Worm (Caenorhabditis elegans) whole organism, L1 larva: ENCODE data around the gene der-2.
A peak's percentile ranks its signal among the peaks of the same experiment; 100 is the strongest.

Source experiments
- F16B12.6 ChIP-seq: fragments of 150-350 bp; optimal IDR thresholded peaks from 2 replicates; lab custom pipeline; 2014; ENCODE audit warnings: missing biosample characterization, missing genetic modification characterization
- Y116A8C.19 ChIP-seq: sonication (generic microtip); optimal IDR thresholded peaks from 2 replicates; lab custom pipeline; 2016; ENCODE audit warnings: missing compliant biosample characterization, missing genetic modification characterization, borderline replicate concordance
- aha-1 ChIP-seq: fragments of 150-350 bp; optimal IDR thresholded peaks from 2 replicates; lab custom pipeline; 2014; ENCODE audit warnings: missing biosample characterization, missing genetic modification characterization
- alr-1 ChIP-seq: fragments of 200-800 bp; sonication (Bioruptor generic); optimal IDR thresholded peaks from 2 replicates; lab custom pipeline; 2018; ENCODE audit warnings: borderline replicate concordance, mild to moderate bottlenecking, missing genetic modification characterization, missing compliant biosample characterization
- aly-2 ChIP-seq: fragments of 150-350 bp; optimal IDR thresholded peaks from 2 replicates; lab custom pipeline; 2014; ENCODE audit warnings: missing biosample characterization, missing genetic modification characterization
- ama-1 ChIP-seq: fragments of 150-350 bp; optimal IDR thresholded peaks from 2 replicates; lab custom pipeline; 2014
- ceh-63 ChIP-seq: fragments of 200-800 bp; sonication (Bioruptor generic); optimal IDR thresholded peaks from 2 replicates; lab custom pipeline; 2018; ENCODE audit warnings: mild to moderate bottlenecking, missing genetic modification characterization, missing compliant biosample characterization
- ceh-8 ChIP-seq: fragments of 200-800 bp; sonication (Bioruptor generic); optimal IDR thresholded peaks from 2 replicates; lab custom pipeline; 2018; ENCODE audit warnings: mild to moderate bottlenecking, missing genetic modification characterization, moderate library complexity, missing compliant biosample characterization
- ceh-88 ChIP-seq: fragments of 200-800 bp; sonication (Bioruptor generic); IDR thresholded peaks from 2 replicates; pipeline ENCODE4 v1.3.6; 2022; ENCODE audit warnings: missing genetic modification characterization, missing compliant biosample characterization
- ces-1 ChIP-seq: fragments of 150-350 bp; optimal IDR thresholded peaks from 2 replicates; lab custom pipeline; 2014; ENCODE audit warnings: missing biosample characterization, missing genetic modification reagents, missing genetic modification characterization
- dpl-1 ChIP-seq, 3 experiments: fragments of 150-350 bp in 2 of 3; sonication (generic microtip) in 1 of 3; optimal IDR thresholded peaks; 2 replicates each; lab custom pipeline; 2014 to 2017; ENCODE audit warnings: missing biosample characterization in 3 of 3, missing genetic modification characterization in 3 of 3, missing genetic modification reagents in 3 of 3
- dsc-1 ChIP-seq: sonication (generic microtip); optimal IDR thresholded peaks from 2 replicates; lab custom pipeline; 2016; ENCODE audit warnings: mild to moderate bottlenecking, missing genetic modification characterization, missing compliant biosample characterization
- efl-1 ChIP-seq, 4 experiments: fragments of 150-350 bp; optimal IDR thresholded peaks in 3 of 4; peaks in 1 of 4; 1 replicate in 1 of 4; 2 replicates in 3 of 4; lab custom pipeline; 2014; ENCODE audit warnings: missing biosample characterization in 2 of 4, missing genetic modification characterization in 2 of 4, missing genetic modification reagents in 2 of 4
- efl-3 ChIP-seq: fragments of 200-800 bp; sonication (Bioruptor generic); optimal IDR thresholded peaks from 2 replicates; lab custom pipeline; 2018; ENCODE audit warnings: mild to moderate bottlenecking, missing genetic modification characterization, missing compliant biosample characterization
- egl-13 ChIP-seq: sonication (generic microtip); optimal IDR thresholded peaks from 2 replicates; lab custom pipeline; 2016; ENCODE audit warnings: missing genotype, missing genetic modification reagents, missing genetic modification characterization, missing compliant biosample characterization
- elt-2 ChIP-seq: sonication (generic microtip); optimal IDR thresholded peaks from 2 replicates; lab custom pipeline; 2016; ENCODE audit warnings: missing genetic modification characterization, mild to moderate bottlenecking, inconsistent platforms, missing compliant biosample characterization, missing genetic modification reagents
- elt-3 ChIP-seq, 6 experiments: fragments of 150-350 bp in 1 of 6; sonication (generic microtip); optimal IDR thresholded peaks; 2 replicates each; lab custom pipeline; 2017 to 2018; ENCODE audit warnings: missing biosample characterization in 6 of 6, missing genetic modification characterization in 6 of 6, inconsistent platforms in 1 of 6
- ets-5 ChIP-seq: fragments of 200-800 bp; sonication (Bioruptor generic); IDR thresholded peaks from 2 replicates; pipeline ENCODE4 v1.3.6; 2022; ENCODE audit warnings: missing genetic modification characterization, missing compliant biosample characterization
- fkh-10 ChIP-seq: sonication (generic microtip); optimal IDR thresholded peaks from 2 replicates; lab custom pipeline; 2017; ENCODE audit warnings: missing biosample characterization, missing genetic modification reagents, missing genetic modification characterization
- fkh-8 ChIP-seq: sonication (generic microtip); optimal IDR thresholded peaks from 2 replicates; lab custom pipeline; 2016; ENCODE audit warnings: mild to moderate bottlenecking, missing genetic modification characterization, missing compliant biosample characterization
- fos-1 ChIP-seq: fragments of 150-350 bp; optimal IDR thresholded peaks from 2 replicates; lab custom pipeline; 2014; ENCODE audit warnings: missing biosample characterization, missing genetic modification characterization
- grh-1 ChIP-seq: fragments of 200-800 bp; sonication (Bioruptor generic); IDR thresholded peaks from 2 replicates; pipeline ENCODE4 v1.3.6; 2022; ENCODE audit warnings: missing genetic modification reagents, missing genetic modification characterization, missing compliant biosample characterization
- hlh-17 ChIP-seq: fragments of 200-800 bp; sonication (Bioruptor generic); optimal IDR thresholded peaks from 2 replicates; lab custom pipeline; 2018; ENCODE audit warnings: missing genetic modification characterization, mild to moderate bottlenecking, missing compliant biosample characterization, moderate library complexity, borderline replicate concordance
- hlh-4 ChIP-seq: sonication (generic microtip); optimal IDR thresholded peaks from 2 replicates; lab custom pipeline; 2016; ENCODE audit warnings: mild to moderate bottlenecking, missing genetic modification characterization, missing compliant biosample characterization
- hpl-2 ChIP-seq: fragments of 150-350 bp; optimal IDR thresholded peaks from 2 replicates; lab custom pipeline; 2014; ENCODE audit warnings: missing biosample characterization, missing genetic modification reagents, missing genetic modification characterization
- isw-1 ChIP-seq: fragments of 200-800 bp; sonication (Bioruptor generic); IDR thresholded peaks from 2 replicates; pipeline ENCODE4 v1.3.6; 2022; ENCODE audit warnings: missing genetic modification characterization, missing compliant biosample characterization
- lin-14 ChIP-seq: fragments of 200-800 bp; sonication (Bioruptor generic); optimal IDR thresholded peaks from 2 replicates; lab custom pipeline; 2018; ENCODE audit warnings: mild to moderate bottlenecking, missing genetic modification characterization, moderate library complexity, missing compliant biosample characterization
- lin-39 ChIP-seq: fragments of 150-350 bp; optimal IDR thresholded peaks from 2 replicates; lab custom pipeline; 2014; ENCODE audit warnings: missing biosample characterization, missing genetic modification reagents, missing genetic modification characterization
- mef-2 ChIP-seq: fragments of 150-350 bp; optimal IDR thresholded peaks from 2 replicates; lab custom pipeline; 2014; ENCODE audit warnings: missing biosample characterization, missing genetic modification characterization
- nhr-11 ChIP-seq: fragments of 150-350 bp; optimal IDR thresholded peaks from 2 replicates; lab custom pipeline; 2014; ENCODE audit warnings: missing biosample characterization, missing genetic modification characterization
- nhr-12 ChIP-seq: sonication (generic microtip); optimal IDR thresholded peaks from 2 replicates; lab custom pipeline; 2017; ENCODE audit warnings: missing biosample characterization, missing genetic modification characterization
- nhr-20 ChIP-seq: sonication (generic microtip); optimal IDR thresholded peaks from 2 replicates; lab custom pipeline; 2016; ENCODE audit warnings: mild to moderate bottlenecking, missing genetic modification characterization, missing compliant biosample characterization
- nhr-237 ChIP-seq: fragments of 150-350 bp; optimal IDR thresholded peaks from 2 replicates; lab custom pipeline; 2014; ENCODE audit warnings: missing biosample characterization, missing genetic modification characterization
- nhr-71 ChIP-seq: sonication (generic microtip); optimal IDR thresholded peaks from 2 replicates; lab custom pipeline; 2016; ENCODE audit warnings: mild to moderate bottlenecking, missing genetic modification characterization, moderate library complexity, missing compliant biosample characterization
- nhr-77 ChIP-seq: fragments of 150-350 bp; optimal IDR thresholded peaks from 2 replicates; lab custom pipeline; 2014; ENCODE audit warnings: missing biosample characterization, missing genetic modification characterization
- nhr-84 ChIP-seq: sonication (generic microtip); optimal IDR thresholded peaks from 2 replicates; lab custom pipeline; 2017; ENCODE audit warnings: missing biosample characterization, missing genetic modification characterization
- nhr-85 ChIP-seq: sonication (generic microtip); peaks from one replicate; lab custom pipeline; 2016; ENCODE audit warnings: missing genetic modification characterization, inconsistent platforms, missing compliant biosample characterization
- pqm-1 ChIP-seq: sonication (generic microtip); optimal IDR thresholded peaks from 3 replicates; lab custom pipeline; 2017; ENCODE audit warnings: missing biosample characterization, missing genetic modification characterization
- rnt-1 ChIP-seq: sonication (generic microtip); optimal IDR thresholded peaks from 2 replicates; lab custom pipeline; 2016; ENCODE audit warnings: mild to moderate bottlenecking, missing genetic modification characterization, moderate library complexity, missing compliant biosample characterization
- snpc-4 ChIP-seq: fragments of 150-350 bp; optimal IDR thresholded peaks from 2 replicates; lab custom pipeline; 2014; ENCODE audit warnings: missing biosample characterization, missing genetic modification characterization
- sox-4 ChIP-seq: sonication (generic microtip); optimal IDR thresholded peaks from 2 replicates; lab custom pipeline; 2016; ENCODE audit warnings: missing genetic modification characterization, missing compliant biosample characterization
- sup-37 ChIP-seq: fragments of 200-800 bp; sonication (Bioruptor generic); optimal IDR thresholded peaks from 2 replicates; lab custom pipeline; 2018; ENCODE audit warnings: mild to moderate bottlenecking, missing genetic modification characterization, missing compliant biosample characterization
- swsn-7 ChIP-seq: sonication (generic microtip); optimal IDR thresholded peaks from 2 replicates; lab custom pipeline; 2016; ENCODE audit warnings: missing genetic modification characterization, missing compliant biosample characterization
- tbx-2 ChIP-seq: sonication (generic microtip); optimal IDR thresholded peaks from 2 replicates; lab custom pipeline; 2016; ENCODE audit warnings: missing genetic modification characterization, missing compliant biosample characterization
- tlp-1 ChIP-seq: fragments of 150-350 bp; optimal IDR thresholded peaks from 2 replicates; lab custom pipeline; 2014; ENCODE audit warnings: missing biosample characterization, missing genetic modification characterization
- unc-130 ChIP-seq: fragments of 150-350 bp; optimal IDR thresholded peaks from 2 replicates; lab custom pipeline; 2017; ENCODE audit warnings: missing biosample characterization, missing genetic modification characterization, inconsistent platforms
- unc-30 ChIP-seq: sonication (generic microtip); optimal IDR thresholded peaks from 2 replicates; lab custom pipeline; 2017; ENCODE audit warnings: missing biosample characterization, missing genetic modification characterization
- xbp-1 ChIP-seq: sonication (generic microtip); optimal IDR thresholded peaks from 2 replicates; lab custom pipeline; 2016; ENCODE audit warnings: missing genetic modification characterization, missing compliant biosample characterization
- zip-4 ChIP-seq: fragments of 200-800 bp; sonication (Bioruptor generic); optimal IDR thresholded peaks from 2 replicates; lab custom pipeline; 2018; ENCODE audit warnings: mild to moderate bottlenecking, missing genetic modification characterization, moderate library complexity, missing compliant biosample characterization
- ztf-11 ChIP-seq, 2 experiments: sonication (generic microtip); optimal IDR thresholded peaks; 2 replicates each; lab custom pipeline; 2016 to 2017; ENCODE audit warnings: missing genetic modification characterization in 2 of 2, missing biosample characterization in 1 of 2, missing compliant biosample characterization in 1 of 2
- ztf-4 ChIP-seq: fragments of 150-350 bp; optimal IDR thresholded peaks from 2 replicates; lab custom pipeline; 2014; ENCODE audit warnings: missing biosample characterization, missing genetic modification characterization

The der-2 gene

DNA sequence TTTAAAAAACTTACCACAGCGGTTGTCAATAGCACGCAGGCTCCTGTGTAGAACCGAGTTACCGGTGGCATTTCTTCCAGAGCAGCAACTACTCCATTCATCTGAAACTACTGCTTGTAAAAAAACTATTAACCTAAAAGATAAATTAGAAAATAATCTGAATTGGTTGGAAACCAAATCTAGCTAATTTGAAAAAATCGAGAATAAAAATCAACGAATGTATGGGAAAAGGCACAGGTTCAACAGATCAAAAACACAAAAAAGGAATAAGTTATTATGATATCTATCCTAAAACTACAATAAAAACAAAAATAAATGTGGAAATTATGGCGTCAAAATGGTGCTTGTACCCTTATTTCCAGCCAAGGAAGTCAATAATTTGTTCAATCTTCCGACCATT lies at the start of gene der-2:
Gene der-2, minus strand, starts transcription at position 101 of the 400 bp plus-strand sequence.
- no peak for TF ChIP-seq grh-1 (GFP tag; lab: Robert Waterston, UW)
- TF ChIP-seq swsn-7 (tag; lab: Kevin White, UChicago), result no peak
- no peak for TF ChIP-seq pqm-1
- no peak for TF ChIP-seq dpl-1 (GFP tag; optimal IDR thresholded peaks at IDR 0.05; lab: Kevin White, UChicago)
- TF ChIP-seq ztf-4, result no peak
- no peak for TF ChIP-seq nhr-237
- no peak for TF ChIP-seq nhr-84 (tag; lab: Kevin White, UChicago)
- TF ChIP-seq efl-1 (optimal IDR thresholded peaks at IDR 0.05; lab: Kevin White, UChicago), result no peak
- TF ChIP-seq efl-1 (GFP tag; optimal IDR thresholded peaks at IDR 0.05 in 1 of 2; lab: Kevin White, UChicago), result no peak

- no peak for TF ChIP-seq tlp-1 (tag; lab: Kevin White, UChicago)
- TF ChIP-seq aly-2 (tag; lab: Kevin White, UChicago), result no peak
- no peak for TF ChIP-seq hlh-17 (GFP tag; lab: Kevin White, UChicago)
- no peak for TF ChIP-seq hlh-4 (tag; lab: Kevin White, UChicago)
- TF ChIP-seq isw-1 (GFP tag; lab: Robert Waterston, UW), result no peak
- TF ChIP-seq ceh-88 (GFP tag; lab: Robert Waterston, UW), result 0 out of 2 replicates have a peak, but pooled peaks have one; percentile 32
- TF ChIP-seq alr-1 (tag; lab: Kevin White, UChicago), result no peak
- TF ChIP-seq hpl-2 (GFP tag; lab: Kevin White, UChicago), result no peak
- no peak for TF ChIP-seq unc-30 (tag; lab: Kevin White, UChicago)
- TF ChIP-seq nhr-11 (tag; lab: Kevin White, UChicago), result no peak
- TF ChIP-seq tbx-2 (tag; lab: Kevin White, UChicago), result peak; percentile 39
- no peak for TF ChIP-seq nhr-84 (tag; lab: Kevin White, UChicago)
- TF ChIP-seq ztf-11 (tag; optimal IDR thresholded peaks at IDR 0.05; lab: Kevin White, UChicago), result peak in 1 of 2 experiments; percentile 58
- TF ChIP-seq nhr-77 (tag; lab: Kevin White, UChicago), result no peak
- TF ChIP-seq egl-13 (tag; lab: Kevin White, UChicago), result no peak
- no peak for TF ChIP-seq zip-4 (GFP tag; lab: Kevin White, UChicago)
- no peak for TF ChIP-seq nhr-12 (tag; lab: Kevin White, UChicago)
- peak; percentile 60 for TF ChIP-seq grh-1 (GFP tag; lab: Robert Waterston, UW)
- TF ChIP-seq efl-3 (GFP tag; lab: Kevin White, UChicago), result peak; percentile 4
- peak; percentile 62 for TF ChIP-seq unc-130 (tag; lab: Kevin White, UChicago)
- TF ChIP-seq fkh-8 (tag; lab: Kevin White, UChicago), result no peak
- TF ChIP-seq efl-1 (optimal IDR thresholded peaks at IDR 0.05; lab: Kevin White, UChicago), result peak; percentile 27 to 60
- peak; percentile 56 to 96 for TF ChIP-seq efl-1 (GFP tag; optimal IDR thresholded peaks at IDR 0.05 in 1 of 2; lab: Kevin White, UChicago)
- TF ChIP-seq fos-1 (tag; lab: Kevin White, UChicago), result no peak
- peak; percentile 2 for TF ChIP-seq snpc-4 (tag; lab: Kevin White, UChicago)
- no peak for TF ChIP-seq fkh-10 (GFP tag; lab: Kevin White, UChicago)
- peak; percentile 93 for TF ChIP-seq lin-14 (GFP tag; lab: Kevin White, UChicago)
- TF ChIP-seq ets-5 (GFP tag; lab: Robert Waterston, UW), result no peak
- TF ChIP-seq ces-1 (GFP tag; lab: Kevin White, UChicago), result no peak
- TF ChIP-seq dsc-1, result no peak
- TF ChIP-seq F16B12.6 (tag; lab: Kevin White, UChicago), result no peak
- TF ChIP-seq ceh-63 (GFP tag; lab: Kevin White, UChicago), result no peak
- TF ChIP-seq ceh-8 (GFP tag; lab: Kevin White, UChicago), result no peak
- TF ChIP-seq nhr-20 (tag; lab: Kevin White, UChicago), result peak; percentile 84
- TF ChIP-seq nhr-85 (tag; lab: Kevin White, UChicago), result peak; percentile 92
- TF ChIP-seq rnt-1 (tag; lab: Kevin White, UChicago), result peak; percentile 47
- TF ChIP-seq lin-39, result no peak
- TF ChIP-seq xbp-1, result peak; percentile 44
- peak in 1 of 6 experiments; percentile 6 for TF ChIP-seq elt-3 (tag; optimal IDR thresholded peaks at IDR 0.05; lab: Kevin White, UChicago)
- TF ChIP-seq sup-37 (GFP tag; lab: Kevin White, UChicago), result no peak
- TF ChIP-seq dpl-1 (GFP tag; optimal IDR thresholded peaks at IDR 0.05; lab: Kevin White, UChicago), result peak; percentile 24 to 58 (median 58)
- TF ChIP-seq nhr-71 (tag; lab: Kevin White, UChicago), result peak; percentile 84
- peak; percentile 40 for TF ChIP-seq elt-2 (tag; lab: Kevin White, UChicago)
- no peak for TF ChIP-seq ama-1 (lab: Kevin White, UChicago)
- no peak for TF ChIP-seq mef-2
- TF ChIP-seq sox-4 (tag; lab: Kevin White, UChicago), result no peak
- no peak for TF ChIP-seq aha-1 (tag; lab: Kevin White, UChicago)
- TF ChIP-seq Y116A8C.19 (tag; lab: Kevin White, UChicago), result no peak
These were observed 49.2 kb upstream of the der-2 start for ce11 chrIII:7272088-7272487.
